Worm (Caenorhabditis elegans): ENCODE measurements around the gene ugt-36.

ugt-36 gene

DNA sequence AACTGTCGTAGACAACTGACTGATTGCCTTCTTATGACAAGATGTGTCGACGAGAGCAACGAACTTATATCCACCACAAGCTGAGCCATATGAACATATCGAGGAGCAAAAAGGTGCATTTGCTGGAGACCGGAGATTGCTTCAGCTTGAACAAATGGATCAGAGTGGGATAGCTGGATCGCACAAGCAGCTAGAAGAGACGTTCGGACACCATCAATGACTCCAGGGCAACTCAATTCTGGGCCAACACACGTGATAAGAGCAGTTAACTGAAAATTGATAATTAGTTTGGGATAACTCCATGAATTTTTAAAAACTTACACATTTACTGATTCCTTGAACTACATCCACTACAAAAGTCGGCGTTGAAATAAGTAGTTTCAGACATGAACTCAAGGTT is 42.2 kb downstream of the ugt-36 start:
- no peak for TF ChIP-seq lir-3 (tag; optimal IDR thresholded peaks at IDR 0.05)
- TF ChIP-seq unc-62 (GFP tag; optimal IDR thresholded peaks at IDR 0.05 in 1 of 2): peak in 1 of 2 experiments; percentile 63
- TF ChIP-seq unc-62 (tag; optimal IDR thresholded peaks at IDR 0.05): no peak
- no peak for TF ChIP-seq Y75B8A.6 (GFP tag; IDR thresholded peaks at IDR 0.05)

DNA sequence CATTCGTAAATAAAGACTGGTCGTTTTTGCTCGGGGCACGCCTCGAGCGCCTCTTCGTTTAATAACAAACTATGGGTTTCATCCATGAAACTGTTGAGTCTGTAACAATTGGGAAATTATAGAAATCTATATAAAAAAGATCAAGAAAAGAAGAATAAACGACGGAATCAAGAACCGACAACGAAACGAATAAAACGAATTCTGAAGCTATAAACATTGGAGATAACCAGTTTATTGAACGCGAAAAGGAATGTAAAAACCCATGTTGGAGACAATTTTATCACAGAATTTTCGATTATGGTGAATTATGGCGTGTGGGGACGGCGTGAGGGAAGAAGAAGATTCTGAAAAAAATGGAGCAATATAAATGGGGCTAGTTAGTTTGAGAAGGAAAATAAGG is 48.0 kb downstream of the ugt-36 start, which contains the start of gene soap-1:
soap-1 (minus strand) TSS at position 101 of the 400 bp plus-strand sequence.
- TF ChIP-seq hif-1 (tag; optimal IDR thresholded peaks at IDR 0.05): no peak
- TF ChIP-seq F44E2.7 (GFP tag; IDR thresholded peaks at IDR 0.05): no peak
- TF ChIP-seq nhr-77 (tag; optimal IDR thresholded peaks at IDR 0.05): no peak
- TF ChIP-seq snpc-4 (tag; optimal IDR thresholded peaks at IDR 0.05): no peak
- no peak for TF ChIP-seq ceh-32 (tag; optimal IDR thresholded peaks at IDR 0.05; ENCODE audit: poor library complexity)
- no peak for TF ChIP-seq egl-43 (GFP tag; IDR thresholded peaks at IDR 0.05)
- TF ChIP-seq F10B5.3 (tag; optimal IDR thresholded peaks at IDR 0.05): no peak
- TF ChIP-seq ama-1 (optimal IDR thresholded peaks at IDR 0.05): no peak
- TF ChIP-seq nhr-237 (tag; optimal IDR thresholded peaks at IDR 0.05): no peak
- TF ChIP-seq aly-2 (tag; optimal IDR thresholded peaks at IDR 0.05): no peak
- no peak for TF ChIP-seq spr-3 (GFP tag; optimal IDR thresholded peaks at IDR 0.05)
- no peak for TF ChIP-seq lsy-2 (tag; optimal IDR thresholded peaks at IDR 0.05)
- TF ChIP-seq dve-1 (tag; optimal IDR thresholded peaks at IDR 0.05; ENCODE audit: insufficient read depth): no peak
- no peak for TF ChIP-seq ztf-7 (tag; optimal IDR thresholded peaks at IDR 0.05)
- no peak for TF ChIP-seq F37D6.2 (tag; optimal IDR thresholded peaks at IDR 0.05)
- TF ChIP-seq ces-1 (GFP tag; optimal IDR thresholded peaks at IDR 0.05): no peak

DNA sequence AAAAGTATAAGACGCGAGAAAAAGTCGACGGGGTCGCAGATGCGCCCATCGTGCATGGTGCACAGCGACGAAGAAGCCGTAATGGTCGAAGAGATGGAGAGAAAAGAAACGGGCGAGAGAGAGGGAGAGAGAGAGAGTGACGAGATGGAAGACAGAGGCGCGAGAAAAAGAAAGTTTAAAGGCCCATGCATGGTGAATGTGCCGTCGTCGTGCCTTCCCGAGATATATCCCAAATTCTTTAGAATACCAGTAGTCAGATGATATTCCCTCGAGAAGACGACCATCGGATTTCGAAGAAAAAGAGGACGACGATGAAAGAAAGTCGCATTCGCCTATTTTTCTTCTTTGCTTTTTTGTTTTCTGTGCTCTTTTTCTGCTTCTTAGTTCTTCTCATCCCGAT is 49.2 kb downstream of the ugt-36 start:
- no peak for TF ChIP-seq daf-16 (GFP tag; optimal IDR thresholded peaks at IDR 0.05)
- TF ChIP-seq daf-16 (tag; optimal IDR thresholded peaks at IDR 0.05): no peak
- TF ChIP-seq nhr-48 (tag; optimal IDR thresholded peaks at IDR 0.05): no peak
- TF ChIP-seq rbr-2 (tag; optimal IDR thresholded peaks at IDR 0.05): peak; percentile 27
- no peak for TF ChIP-seq aly-2 (tag; optimal IDR thresholded peaks at IDR 0.05)
- no peak for TF ChIP-seq lin-1 (GFP tag; IDR thresholded peaks at IDR 0.05)
- peak in 1 of 2 experiments; percentile 3 for TF ChIP-seq lsy-2 (tag; optimal IDR thresholded peaks at IDR 0.05)
- TF ChIP-seq daf-19 (GFP tag; conservative IDR thresholded peaks at IDR 0.05): no peak
- no peak for TF ChIP-seq F26F4.8 (GFP tag; conservative IDR thresholded peaks at IDR 0.05)
- no peak for TF ChIP-seq nhr-237 (tag; optimal IDR thresholded peaks at IDR 0.05)
- TF ChIP-seq php-3 (GFP tag; IDR thresholded peaks at IDR 0.05): no peak
- TF ChIP-seq snpc-4 (tag; optimal IDR thresholded peaks at IDR 0.05): no peak
- TF ChIP-seq dmd-6 (GFP tag; IDR thresholded peaks at IDR 0.05): no peak
- peak; percentile 59 for TF ChIP-seq hlh-30 (tag; optimal IDR thresholded peaks at IDR 0.05; ENCODE audit: insufficient read depth)
- no peak for TF ChIP-seq nhr-11 (tag; optimal IDR thresholded peaks at IDR 0.05)
- no peak for TF ChIP-seq daf-8 (GFP tag; IDR thresholded peaks at IDR 0.05)
- no peak for TF ChIP-seq Y5F2A.4 (GFP tag; optimal IDR thresholded peaks at IDR 0.05)
- TF ChIP-seq F10B5.3 (tag; optimal IDR thresholded peaks at IDR 0.05): no peak
- TF ChIP-seq dve-1 (tag; optimal IDR thresholded peaks at IDR 0.05; ENCODE audit: insufficient read depth): no peak
- no peak for TF ChIP-seq T20F7.1 (GFP tag; optimal IDR thresholded peaks at IDR 0.05)
- no peak for TF ChIP-seq lin-39 (tag; optimal IDR thresholded peaks at IDR 0.05)
- no peak for TF ChIP-seq ceh-32 (tag; optimal IDR thresholded peaks at IDR 0.05; ENCODE audit: poor library complexity)
- no peak for TF ChIP-seq hif-1 (tag; optimal IDR thresholded peaks at IDR 0.05)
- no peak for TF ChIP-seq hmg-1.1 (GFP tag; IDR thresholded peaks at IDR 0.05)
- TF ChIP-seq mxl-3 (GFP tag; optimal IDR thresholded peaks at IDR 0.05): no peak
- TF ChIP-seq pqm-1 (tag; optimal IDR thresholded peaks at IDR 0.05): no peak
- peak; percentile 38 for TF ChIP-seq set-16 (GFP tag; IDR thresholded peaks at IDR 0.05)
- no peak for TF ChIP-seq spr-1 (tag; optimal IDR thresholded peaks at IDR 0.05)
- no peak for TF ChIP-seq ces-1 (GFP tag; optimal IDR thresholded peaks at IDR 0.05)
- no peak for TF ChIP-seq F44E2.7 (GFP tag; IDR thresholded peaks at IDR 0.05)
- TF ChIP-seq arid-1 (GFP tag; conservative IDR thresholded peaks at IDR 0.05): no peak
- TF ChIP-seq unc-62 (GFP tag; optimal IDR thresholded peaks at IDR 0.05 in 1 of 2): peak in 1 of 2 experiments; percentile 72
- TF ChIP-seq unc-62 (tag; optimal IDR thresholded peaks at IDR 0.05): no peak
- TF ChIP-seq pha-4 (GFP tag; IDR thresholded peaks at IDR 0.05): no peak
- no peak for TF ChIP-seq pha-4 (tag; optimal IDR thresholded peaks at IDR 0.05)
- no peak for TF ChIP-seq snpc-1.2 (GFP tag; IDR thresholded peaks at IDR 0.05)
- TF ChIP-seq mep-1 (tag; optimal IDR thresholded peaks at IDR 0.05): peak; percentile 15
- no peak for TF ChIP-seq vab-7 (GFP tag; IDR thresholded peaks at IDR 0.05)
- TF ChIP-seq zfp-2 (tag; optimal IDR thresholded peaks at IDR 0.05): no peak
- no peak for TF ChIP-seq Y75B8A.6 (GFP tag; IDR thresholded peaks at IDR 0.05)

All from whole organism, L4 larva.